Worm (Caenorhabditis elegans) whole organism, young adult: ENCODE data around the gene era-1.

Experiments used
- ceh-91 ChIP-seq: fragments of 200-800 bp; sonication (Bioruptor generic); IDR thresholded peaks from 2 replicates; pipeline ENCODE4 v1.3.6; 2022; ENCODE audit warnings: missing genetic modification reagents, missing genetic modification characterization, missing compliant biosample characterization
- snpc-4 ChIP-seq, 5 experiments: fragments of 150-350 bp in 1 of 5; sonication (generic microtip) in 4 of 5; optimal IDR thresholded peaks; 2 replicates each; lab custom pipeline; 2014 to 2018; ENCODE audit warnings: missing genetic modification characterization in 5 of 5, missing biosample characterization in 3 of 5, antibody characterized with exemption in 2 of 5, mild to moderate bottlenecking in 2 of 5, missing compliant biosample characterization in 2 of 5, missing genotype in 2 of 5, moderate library complexity in 2 of 5, missing genetic modification reagents in 1 of 5
- unc-130 ChIP-seq: sonication (generic microtip); optimal IDR thresholded peaks from 2 replicates; lab custom pipeline; 2016; ENCODE audit warnings: missing genetic modification reagents, missing genetic modification characterization, missing compliant biosample characterization

ce11 chrV:6685499-6685898, 17.4 kb upstream of the era-1 start:
- TF ChIP-seq snpc-4 (GFP tag; optimal IDR thresholded peaks at IDR 0.05; lab: Kevin White, UChicago) (no peak), snpc-4 (tag; optimal IDR thresholded peaks at IDR 0.05; lab: Kevin White, UChicago) (no peak), unc-130 (GFP tag; lab: Kevin White, UChicago) (no peak), ceh-91 (GFP tag; lab: Robert Waterston, UW) (no peak)
